Worm (Caenorhabditis elegans) whole organism, L2 larva: ENCODE measurements around the gene tra-2.

Experiments
- alr-1 ChIP-seq: fragments of 150-350 bp; optimal IDR thresholded peaks from 2 replicates; lab custom pipeline; 2014; ENCODE audit warnings: missing biosample characterization, missing genetic modification characterization
- aly-2 ChIP-seq: fragments of 150-350 bp; optimal IDR thresholded peaks from 2 replicates; lab custom pipeline; 2014; ENCODE audit warnings: missing biosample characterization, missing genetic modification characterization
- ama-1 ChIP-seq: fragments of 150-350 bp; optimal IDR thresholded peaks from 2 replicates; lab custom pipeline; 2018; ENCODE audit warnings: inconsistent platforms
- egl-27 ChIP-seq: sonication (generic microtip); optimal IDR thresholded peaks from 3 replicates; lab custom pipeline; 2017; ENCODE audit warnings: missing biosample characterization, missing genetic modification reagents, missing genetic modification characterization
- elt-3 ChIP-seq: sonication (generic microtip); optimal IDR thresholded peaks from 2 replicates; lab custom pipeline; 2017; ENCODE audit warnings: missing biosample characterization, missing genetic modification characterization
- nhr-12 ChIP-seq: fragments of 150-350 bp; optimal IDR thresholded peaks from 2 replicates; lab custom pipeline; 2014; ENCODE audit warnings: missing biosample characterization, missing genetic modification characterization
- nhr-237 ChIP-seq: fragments of 150-350 bp; optimal IDR thresholded peaks from 2 replicates; lab custom pipeline; 2014; ENCODE audit warnings: missing biosample characterization, missing genetic modification characterization
- ztf-11 ChIP-seq: sonication (generic microtip); optimal IDR thresholded peaks from 2 replicates; lab custom pipeline; 2017; ENCODE audit warnings: missing biosample characterization, missing genetic modification characterization

ce11 chrII:6935975-6936374, 29.5 kb downstream of the tra-2 start:
- no peak for TF ChIP-seq aly-2 (tag; lab: Kevin White, UChicago)
- no peak for TF ChIP-seq alr-1
- no peak for TF ChIP-seq nhr-237 (tag; lab: Kevin White, UChicago)
- no peak for TF ChIP-seq nhr-12 (tag; lab: Kevin White, UChicago)
- TF ChIP-seq ama-1 (lab: Kevin White, UChicago) = no peak
- no peak for TF ChIP-seq egl-27 (tag; lab: Kevin White, UChicago)
- no peak for TF ChIP-seq ztf-11 (tag; lab: Kevin White, UChicago)
- no peak for TF ChIP-seq elt-3 (tag; lab: Kevin White, UChicago)
